Fruit fly (Drosophila melanogaster) S2 (cell line): Measurements from ENCODE around the gene pasha.

Source experiments
- CG8478 ChIP-seq: fragments of >200 bp; optimal IDR thresholded peaks from 2 replicates; lab custom pipeline; 2018
- CTCF ChIP-seq, 2 experiments: fragments of >200 bp; optimal IDR thresholded peaks; 2 replicates each; lab custom pipeline; 2018

pasha gene

DNA sequence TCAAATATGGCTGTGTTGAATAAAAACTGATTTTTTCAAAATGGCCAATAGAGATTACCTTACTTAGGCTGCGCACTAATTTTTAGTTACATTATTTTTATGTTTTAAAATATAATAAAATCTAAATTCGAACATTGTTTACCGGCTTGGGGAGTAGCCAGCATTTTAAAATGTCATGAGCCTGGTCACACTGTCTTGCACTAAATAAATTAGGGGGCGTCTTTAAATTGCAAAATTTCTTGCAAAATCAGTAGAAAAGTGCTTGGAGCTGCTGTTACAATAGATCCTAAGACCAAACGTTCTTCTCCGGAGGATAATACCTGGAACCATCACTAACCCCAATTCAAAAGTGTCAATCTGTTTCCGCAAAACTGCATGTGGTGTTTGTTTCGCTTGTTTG lies at the start of gene pasha:
Gene pasha (plus strand): TSS at position 177 of the 400 bp plus-strand sequence.
- no peak for TF ChIP-seq CG8478 (lab: Kevin White, UChicago)
- TF ChIP-seq CTCF (optimal IDR thresholded peaks at IDR 0.05; lab: Kevin White, UChicago), result no peak

DNA sequence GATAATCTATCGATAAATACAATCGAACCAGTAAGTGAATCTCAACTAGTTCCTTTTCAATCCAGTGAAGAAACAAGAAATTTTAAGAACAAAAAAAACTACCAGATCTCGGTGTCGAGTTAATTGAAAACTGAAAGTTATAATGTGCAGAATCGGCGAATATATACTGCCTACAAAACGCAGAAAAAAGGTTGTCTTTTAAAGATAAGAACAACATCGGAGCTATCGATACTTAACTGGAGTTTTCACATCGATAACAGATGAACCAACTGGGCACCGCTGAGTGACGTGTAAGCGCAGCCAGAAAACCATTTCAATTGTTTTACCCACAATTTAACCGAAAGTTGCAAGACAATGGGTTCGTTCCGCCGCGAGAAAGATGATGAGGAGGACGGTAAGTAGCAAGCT lies 45.9 kb upstream of the pasha start, which contains the start of gene gammaCOP:
Gene gammaCOP (plus strand): TSS at position 259 of the 408 bp plus-strand sequence.
- TF ChIP-seq CTCF (optimal IDR thresholded peaks at IDR 0.05; lab: Kevin White, UChicago) (no peak), CG8478 (lab: Kevin White, UChicago) (no peak)

dm6 chr3R:31577351-31577750 lies 40.4 kb upstream of the pasha start:
- TF ChIP-seq CG8478 (lab: Kevin White, UChicago) (no peak), CTCF (optimal IDR thresholded peaks at IDR 0.05; lab: Kevin White, UChicago) (no peak)

DNA sequence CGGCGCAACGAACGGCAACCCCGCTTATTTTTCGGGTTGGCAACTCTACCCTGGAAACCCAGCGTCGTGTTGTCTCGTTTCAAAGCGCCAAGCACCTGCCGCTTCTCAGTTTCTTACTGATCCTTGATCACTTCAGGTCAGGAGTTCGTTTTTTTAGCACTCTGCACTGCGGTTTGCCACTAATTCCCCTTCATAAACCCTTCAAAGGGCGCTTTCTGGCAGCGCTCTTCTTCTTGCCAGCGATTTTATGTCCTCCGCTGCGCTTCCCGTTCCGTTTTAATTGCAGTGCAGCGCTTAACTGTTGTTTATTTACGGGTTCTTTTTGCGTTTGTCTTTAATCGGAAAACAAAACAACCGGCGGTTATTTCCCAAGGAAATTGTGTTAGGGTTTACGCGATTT lies 37.7 kb upstream of the pasha start:
- TF ChIP-seq CG8478 (lab: Kevin White, UChicago), result no peak
- TF ChIP-seq CTCF (optimal IDR thresholded peaks at IDR 0.05; lab: Kevin White, UChicago), result no peak

dm6 chr3R:31580586-31580994 lies 37.2 kb upstream of the pasha start, which contains the start of the genes pygo and rod:
Gene pygo (minus strand): TSS chr3R:31580699.
Gene rod (plus strand): TSS chr3R:31580951.
- no peak for TF ChIP-seq CG8478 (lab: Kevin White, UChicago)

DNA sequence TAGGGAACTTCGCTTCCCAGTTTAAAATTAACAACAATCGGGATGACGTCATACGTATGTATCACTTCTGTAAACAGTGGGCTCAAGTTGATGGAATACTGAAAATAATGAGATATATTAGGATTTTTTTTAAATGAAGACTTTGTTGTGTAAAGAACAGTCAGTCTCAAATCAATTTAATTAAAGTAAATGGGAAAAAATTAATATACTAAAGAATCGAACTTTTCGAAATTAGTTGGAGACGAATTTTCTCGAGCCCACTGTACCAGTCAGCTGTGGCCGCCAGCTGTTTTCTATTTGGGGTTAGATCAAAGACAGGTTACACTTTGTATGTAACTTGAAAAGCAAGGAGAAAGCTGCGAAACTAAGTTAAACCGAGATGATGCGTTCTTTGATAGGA lies 29.4 kb upstream of the pasha start, which contains the start of gene CG1635:
Gene CG1635 (plus strand): TSS at position 300 of the 400 bp plus-strand sequence.
- TF ChIP-seq CG8478 (lab: Kevin White, UChicago) (no peak), CTCF (optimal IDR thresholded peaks at IDR 0.05; lab: Kevin White, UChicago) (no peak)

dm6 chr3R:31590281-31590680 lies 27.5 kb upstream of the pasha start, which contains the start of gene CG1638:
Gene CG1638 (plus strand): TSS chr3R:31590581.
- TF ChIP-seq CTCF (optimal IDR thresholded peaks at IDR 0.05; lab: Kevin White, UChicago) (no peak), CG8478 (lab: Kevin White, UChicago) (no peak)

dm6 chr3R:31592256-31592879 lies 25.4 kb upstream of the pasha start, which contains the start of gene CG1774:
Gene CG1774 (plus strand): TSS chr3R:31592803.
- no peak for TF ChIP-seq CG8478 (lab: Kevin White, UChicago)
- TF ChIP-seq CTCF (optimal IDR thresholded peaks at IDR 0.05; lab: Kevin White, UChicago), result no peak

dm6 chr3R:31596071-31596883 lies 21.5 kb upstream of the pasha start, which contains the start of gene RpL6:
Gene RpL6 (minus strand): TSS chr3R:31596204.
- TF ChIP-seq CTCF (optimal IDR thresholded peaks at IDR 0.05; lab: Kevin White, UChicago) (peak in 1 of 2 experiments; percentile 21), CG8478 (lab: Kevin White, UChicago) (no peak)

DNA sequence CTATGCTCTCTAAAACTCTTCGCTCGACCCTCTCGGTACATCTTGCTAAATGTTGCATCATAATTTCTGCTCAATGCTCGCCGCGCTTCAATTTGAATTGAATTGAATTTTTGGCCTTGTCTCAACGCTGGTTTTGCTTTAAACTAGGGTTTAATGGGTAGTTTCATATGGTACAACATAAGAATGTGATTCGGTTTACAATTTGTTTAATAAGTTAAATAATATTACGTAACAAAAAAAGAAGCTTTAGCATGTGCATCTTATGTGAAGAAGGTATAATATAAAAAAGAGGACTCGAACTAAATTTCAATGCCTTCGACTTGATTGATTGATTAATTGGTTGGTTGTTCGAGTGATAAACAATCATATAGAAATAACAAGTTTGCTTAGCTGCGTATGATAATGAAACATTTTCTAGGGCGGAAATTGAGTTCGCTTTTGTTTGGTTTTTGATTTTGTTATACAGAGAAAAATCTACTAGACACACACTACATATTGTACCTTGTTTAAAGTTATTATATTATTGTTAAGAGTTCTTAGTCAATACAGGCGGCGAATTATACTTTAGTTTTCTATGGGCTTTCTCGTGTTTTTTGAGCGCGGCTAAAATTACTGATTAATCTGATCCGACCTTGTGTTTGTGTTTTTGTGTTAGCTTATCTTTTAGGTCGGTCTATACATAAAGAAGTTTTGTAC lies 19.9 kb upstream of the pasha start:
- TF ChIP-seq CTCF (optimal IDR thresholded peaks at IDR 0.05; lab: Kevin White, UChicago) (no peak), CG8478 (lab: Kevin White, UChicago) (no peak)

DNA sequence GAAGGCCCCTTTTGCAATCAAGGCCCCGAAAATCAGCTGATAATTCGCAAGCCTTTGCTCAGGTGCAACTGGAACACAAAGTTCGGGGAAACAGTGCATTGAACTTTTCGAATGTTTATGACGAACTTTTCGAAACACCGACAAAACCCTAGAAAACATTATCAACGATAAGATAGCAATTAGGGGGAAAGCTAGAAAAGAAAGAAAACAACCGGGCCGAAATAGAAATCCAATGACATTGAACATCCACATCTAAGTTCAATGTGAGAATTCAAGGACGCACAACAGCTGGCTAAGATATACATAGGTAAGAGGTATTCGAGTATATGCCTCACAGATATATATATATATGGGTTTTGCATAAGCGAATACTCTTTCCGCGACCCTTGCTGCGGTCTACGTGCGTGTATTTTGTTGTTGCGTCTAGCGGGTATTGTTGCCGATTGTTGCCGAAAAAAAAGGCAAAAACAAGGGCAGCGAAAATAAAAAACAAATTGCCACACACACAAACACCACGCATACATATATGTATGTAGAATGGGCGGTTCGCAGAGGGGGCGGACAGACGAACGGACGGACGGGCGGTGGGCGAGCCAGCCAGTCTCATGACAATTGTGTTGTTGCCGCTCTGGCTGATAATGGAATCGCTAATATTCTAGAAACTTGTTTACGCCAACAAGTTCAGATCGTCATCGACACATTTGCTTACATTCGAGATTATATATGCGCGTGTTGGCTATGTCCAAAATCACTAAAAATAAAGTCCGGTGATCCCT lies 18.1 kb upstream of the pasha start:
- TF ChIP-seq CG8478 (lab: Kevin White, UChicago), result no peak
- no peak for TF ChIP-seq CTCF (optimal IDR thresholded peaks at IDR 0.05; lab: Kevin White, UChicago)

dm6 chr3R:31603246-31603645 lies 14.5 kb upstream of the pasha start:
- TF ChIP-seq CTCF (optimal IDR thresholded peaks at IDR 0.05; lab: Kevin White, UChicago) (no peak), CG8478 (lab: Kevin White, UChicago) (no peak)

DNA sequence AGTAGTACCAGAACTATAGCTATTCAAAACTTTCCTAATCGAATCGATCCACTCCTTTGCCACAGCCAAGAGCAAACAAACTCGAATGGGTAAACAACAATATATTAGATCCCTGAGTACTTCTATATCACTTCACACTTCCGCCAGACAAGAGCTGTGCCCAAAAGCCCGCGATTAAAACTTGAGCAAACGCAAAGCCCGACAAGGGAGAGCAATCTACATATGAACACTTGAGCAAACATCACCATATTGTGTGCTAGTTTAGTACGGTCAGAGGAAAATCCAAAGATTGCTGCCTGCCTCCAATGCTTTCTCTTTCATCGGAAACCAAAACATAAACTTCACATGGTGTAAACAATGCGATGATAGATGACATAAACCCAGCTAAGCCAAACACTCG lies 14.1 kb upstream of the pasha start:
- TF ChIP-seq CG8478 (lab: Kevin White, UChicago) (no peak), CTCF (optimal IDR thresholded peaks at IDR 0.05; lab: Kevin White, UChicago) (no peak)
